Worm (Caenorhabditis elegans): ENCODE data around the gene H04M03.3.
A peak's percentile ranks its signal among the peaks of the same experiment; 100 is the strongest.

Gene H04M03.3

DNA sequence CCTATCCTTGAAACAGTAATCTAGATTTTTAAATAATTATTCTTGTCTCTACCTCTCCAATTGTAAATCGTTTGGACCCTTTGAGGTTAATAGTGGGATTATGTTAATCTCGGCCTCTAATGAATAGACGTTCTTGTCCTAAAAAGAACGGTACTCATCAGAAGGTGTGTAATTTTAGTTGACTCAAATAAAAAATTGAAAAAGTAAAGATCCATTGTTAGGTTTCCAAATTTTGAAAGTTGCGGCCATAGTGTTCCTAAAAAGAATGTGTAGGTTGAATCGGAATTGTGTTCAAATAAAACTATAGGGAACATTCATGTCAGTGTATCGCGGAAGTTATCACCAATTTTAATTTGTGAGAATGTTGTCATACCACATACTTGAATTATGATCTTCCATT is 35.8 kb upstream of the H04M03.3 start:
- TF ChIP-seq ceh-45 (GFP tag; IDR thresholded peaks at IDR 0.05) (no peak), pag-3 (tag; optimal IDR thresholded peaks at IDR 0.05; ENCODE audit: borderline replicate concordance) (no peak), ets-4 (tag; optimal IDR thresholded peaks at IDR 0.05) (no peak), hlh-15 (tag; optimal IDR thresholded peaks at IDR 0.05) (no peak), ceh-2 (tag; optimal IDR thresholded peaks at IDR 0.05) (no peak), sox-4 (tag; optimal IDR thresholded peaks at IDR 0.05) (no peak)

DNA sequence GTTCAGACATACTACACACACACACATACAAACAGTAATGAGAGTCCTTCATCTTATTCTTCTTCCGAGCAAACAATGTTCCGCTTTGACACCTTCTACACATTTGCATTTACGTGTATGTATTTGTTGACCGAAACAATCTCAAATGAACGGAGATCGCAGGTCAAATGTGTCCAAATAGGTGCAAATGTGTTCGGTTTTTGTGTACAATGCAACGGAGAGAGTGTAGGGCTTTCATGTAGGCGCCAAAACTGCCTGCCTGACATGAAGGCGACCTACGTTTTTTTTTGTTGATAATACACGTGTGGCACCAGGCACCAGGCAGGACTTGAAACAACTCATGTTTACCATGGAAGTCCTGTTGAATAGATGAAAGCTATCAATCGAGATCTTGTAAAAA is 34.4 kb upstream of the H04M03.3 start:
- TF ChIP-seq hlh-13 (GFP tag; optimal IDR thresholded peaks at IDR 0.05): no peak
- TF ChIP-seq sox-2 (GFP tag; IDR thresholded peaks at IDR 0.05): no peak
- no peak for TF ChIP-seq hlh-8 (tag; optimal IDR thresholded peaks at IDR 0.05)
- TF ChIP-seq pag-3 (tag; optimal IDR thresholded peaks at IDR 0.05; ENCODE audit: borderline replicate concordance): no peak
- no peak for TF ChIP-seq dve-1 (tag; optimal IDR thresholded peaks at IDR 0.05)
- no peak for TF ChIP-seq ceh-30 (tag; optimal IDR thresholded peaks at IDR 0.05)
- TF ChIP-seq fax-1 (tag; optimal IDR thresholded peaks at IDR 0.05): no peak
- TF ChIP-seq ceh-2 (tag; optimal IDR thresholded peaks at IDR 0.05): no peak
- no peak for TF ChIP-seq rnt-1 (tag; optimal IDR thresholded peaks at IDR 0.05)
- TF ChIP-seq ceh-6 (GFP tag; optimal IDR thresholded peaks at IDR 0.05): no peak
- no peak for TF ChIP-seq ceh-22 (tag; optimal IDR thresholded peaks at IDR 0.05)
- TF ChIP-seq unc-86 (tag; optimal IDR thresholded peaks at IDR 0.05): no peak
- TF ChIP-seq nhr-11 (tag; optimal IDR thresholded peaks at IDR 0.05): no peak
- TF ChIP-seq hlh-30 (tag; optimal IDR thresholded peaks at IDR 0.05; ENCODE audit: insufficient read depth): no peak
- no peak for TF ChIP-seq pax-1 (tag; optimal IDR thresholded peaks at IDR 0.05)
- TF ChIP-seq Y22D7AL.16 (tag; optimal IDR thresholded peaks at IDR 0.05): no peak
- no peak for TF ChIP-seq madf-2 (tag; optimal IDR thresholded peaks at IDR 0.05)

DNA sequence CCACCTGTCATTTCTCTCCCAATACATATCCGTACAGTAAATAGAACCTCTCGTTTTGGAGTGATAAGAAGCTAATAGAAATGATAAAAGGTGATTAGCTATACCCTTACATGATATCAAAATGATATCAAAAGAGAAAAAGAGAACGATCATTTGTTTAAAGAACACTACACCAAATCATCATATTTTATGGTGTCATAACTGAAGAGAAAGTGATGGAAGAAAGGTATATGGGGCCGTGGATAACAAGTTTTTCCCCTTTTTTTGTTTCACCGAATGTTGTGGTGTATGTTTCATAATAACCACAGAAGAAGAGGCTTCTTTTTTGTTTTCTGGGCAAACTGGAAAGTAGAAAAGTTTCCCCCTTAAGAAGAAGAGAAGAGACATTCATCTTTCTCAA is 33.2 kb upstream of the H04M03.3 start:
- TF ChIP-seq ahr-1 (tag; optimal IDR thresholded peaks at IDR 0.05) (no peak), sdc-2 (tag; optimal IDR thresholded peaks at IDR 0.05) (no peak), elt-2 (tag; optimal IDR thresholded peaks at IDR 0.05) (peak; percentile 12)

ce11 chrIV:5859876-5860275 is 31.5 kb upstream of the H04M03.3 start, which contains the start of gene C06E7.4:
C06E7.4 (minus strand) TSS chrIV:5859976.
- TF ChIP-seq ceh-45 (GFP tag; IDR thresholded peaks at IDR 0.05) (no peak), ztf-16 (tag; optimal IDR thresholded peaks at IDR 0.05) (no peak), zip-5 (tag; optimal IDR thresholded peaks at IDR 0.05) (no peak), eyg-1 (tag; optimal IDR thresholded peaks at IDR 0.05) (no peak), ceh-48 (tag; optimal IDR thresholded peaks at IDR 0.05) (no peak), ref-2 (tag; optimal IDR thresholded peaks at IDR 0.05) (no peak), dmd-4 (tag; optimal IDR thresholded peaks at IDR 0.05; ENCODE audit: borderline replicate concordance) (no peak), Y22D7AL.16 (tag; optimal IDR thresholded peaks at IDR 0.05) (no peak), unc-3 (GFP tag; conservative IDR thresholded peaks at IDR 0.05) (no peak), unc-3 (tag; optimal IDR thresholded peaks at IDR 0.05) (no peak), pros-1 (tag; optimal IDR thresholded peaks at IDR 0.05) (no peak), madf-2 (tag; optimal IDR thresholded peaks at IDR 0.05) (no peak), sdc-2 (tag; optimal IDR thresholded peaks at IDR 0.05) (no peak), sox-4 (tag; optimal IDR thresholded peaks at IDR 0.05) (no peak), elt-2 (tag; optimal IDR thresholded peaks at IDR 0.05) (no peak), ceh-19 (GFP tag; optimal IDR thresholded peaks at IDR 0.05) (no peak), pha-2 (tag; optimal IDR thresholded peaks at IDR 0.05) (no peak), lim-6 (tag; optimal IDR thresholded peaks at IDR 0.05) (no peak), fax-1 (tag; optimal IDR thresholded peaks at IDR 0.05) (no peak)

DNA sequence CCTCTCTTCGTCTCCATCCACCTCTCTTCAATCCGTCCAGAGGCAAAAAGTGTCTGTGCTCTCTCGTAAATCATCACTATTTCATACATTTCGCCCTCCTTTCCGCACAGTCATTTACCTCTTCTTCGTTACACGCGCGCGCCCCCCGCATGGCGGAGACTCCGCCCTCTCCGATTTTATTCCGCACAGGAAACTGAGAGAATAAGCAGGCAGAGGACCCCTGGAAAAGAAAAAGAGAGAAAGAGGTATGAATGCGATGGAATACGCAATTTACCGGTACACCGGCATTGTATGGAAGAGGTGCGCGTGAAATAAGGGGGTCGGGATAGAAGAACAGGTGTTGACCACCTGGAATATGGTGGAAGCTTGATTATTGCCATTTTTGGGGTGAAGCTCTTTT is 30.6 kb upstream of the H04M03.3 start:
- TF ChIP-seq lin-11 (tag; optimal IDR thresholded peaks at IDR 0.05): no peak
- TF ChIP-seq ref-2 (tag; optimal IDR thresholded peaks at IDR 0.05): no peak
- TF ChIP-seq hlh-13 (GFP tag; optimal IDR thresholded peaks at IDR 0.05): no peak
- TF ChIP-seq ceh-34 (tag; optimal IDR thresholded peaks at IDR 0.05): peak; percentile 19
- TF ChIP-seq T23F11.4 (GFP tag; optimal IDR thresholded peaks at IDR 0.05): no peak
- no peak for TF ChIP-seq nhr-11 (tag; optimal IDR thresholded peaks at IDR 0.05)
- TF ChIP-seq ceh-31 (tag; optimal IDR thresholded peaks at IDR 0.05): peak; percentile 78
- no peak for TF ChIP-seq C38D4.7 (GFP tag; optimal IDR thresholded peaks at IDR 0.05)
- no peak for TF ChIP-seq sox-4 (tag; optimal IDR thresholded peaks at IDR 0.05)
- no peak for TF ChIP-seq hlh-15 (tag; optimal IDR thresholded peaks at IDR 0.05)
- no peak for TF ChIP-seq fkh-10 (GFP tag; optimal IDR thresholded peaks at IDR 0.05)
- TF ChIP-seq hlh-6 (tag; optimal IDR thresholded peaks at IDR 0.05): no peak
- TF ChIP-seq C08G9.2 (tag; optimal IDR thresholded peaks at IDR 0.05): no peak
- TF ChIP-seq unc-86 (tag; optimal IDR thresholded peaks at IDR 0.05): no peak
- no peak for TF ChIP-seq K02D7.2 (tag; optimal IDR thresholded peaks at IDR 0.05)
- no peak for TF ChIP-seq ceh-48 (tag; optimal IDR thresholded peaks at IDR 0.05)
- TF ChIP-seq ceh-2 (tag; optimal IDR thresholded peaks at IDR 0.05): peak; percentile 22
- TF ChIP-seq hlh-30 (tag; optimal IDR thresholded peaks at IDR 0.05; ENCODE audit: insufficient read depth): no peak
- no peak for TF ChIP-seq pat-9 (tag; optimal IDR thresholded peaks at IDR 0.05)

All from whole organism, late embryonic.